Worm (Caenorhabditis elegans) whole organism, late embryonic: ENCODE results near the gene ztf-31.

Experiments used
- C08G9.2 ChIP-seq: sonication (generic microtip); optimal IDR thresholded peaks from 2 replicates; lab custom pipeline; 2016; ENCODE audit warnings: mild to moderate bottlenecking, missing genetic modification characterization, moderate library complexity, missing compliant biosample characterization
- K02D7.2 ChIP-seq: sonication (generic microtip); optimal IDR thresholded peaks from 2 replicates; lab custom pipeline; 2017; ENCODE audit warnings: mild to moderate bottlenecking, missing genetic modification characterization, missing compliant biosample characterization
- K09A11.1 ChIP-seq: sonication (generic microtip); optimal IDR thresholded peaks from 2 replicates; lab custom pipeline; 2017; ENCODE audit warnings: antibody characterized with exemption, mild to moderate bottlenecking, missing genetic modification characterization, missing compliant biosample characterization; ENCODE audit not compliant: insufficient read depth
- ama-1 ChIP-seq: fragments of 150-350 bp; optimal IDR thresholded peaks from 2 replicates; lab custom pipeline; 2014
- ceh-14 ChIP-seq: sonication (generic microtip); optimal IDR thresholded peaks from 2 replicates; lab custom pipeline; 2016; ENCODE audit warnings: missing genotype, missing genetic modification characterization, missing compliant biosample characterization
- ceh-19 ChIP-seq: fragments of 200-800 bp; sonication (Bioruptor generic); optimal IDR thresholded peaks from 2 replicates; lab custom pipeline; 2018; ENCODE audit warnings: mild to moderate bottlenecking, missing genetic modification characterization, missing compliant biosample characterization
- ceh-22 ChIP-seq: sonication (generic microtip); optimal IDR thresholded peaks from 2 replicates; lab custom pipeline; 2017; ENCODE audit warnings: missing biosample characterization, missing genetic modification characterization
- ceh-30 ChIP-seq: fragments of 150-350 bp; optimal IDR thresholded peaks from 2 replicates; lab custom pipeline; 2014; ENCODE audit warnings: missing biosample characterization, missing genetic modification characterization
- ceh-31 ChIP-seq: sonication (generic microtip); optimal IDR thresholded peaks from 2 replicates; lab custom pipeline; 2016; ENCODE audit warnings: missing genetic modification characterization, missing compliant biosample characterization
- ceh-45 ChIP-seq: fragments of 200-800 bp; sonication (Bioruptor generic); IDR thresholded peaks from 2 replicates; pipeline ENCODE4 v1.3.6; 2022; ENCODE audit warnings: missing genetic modification reagents, missing genetic modification characterization, missing compliant biosample characterization
- ceh-9 ChIP-seq: sonication (generic microtip); optimal IDR thresholded peaks from 2 replicates; lab custom pipeline; 2016; ENCODE audit warnings: mild to moderate bottlenecking, missing genetic modification characterization, inconsistent platforms, missing compliant biosample characterization
- dmd-4 ChIP-seq: sonication (generic microtip); optimal IDR thresholded peaks from 2 replicates; lab custom pipeline; 2016; ENCODE audit warnings: borderline replicate concordance, missing genetic modification characterization, missing compliant biosample characterization
- elt-2 ChIP-seq: sonication (generic microtip); optimal IDR thresholded peaks from 2 replicates; lab custom pipeline; 2016; ENCODE audit warnings: missing genetic modification reagents, missing genetic modification characterization, missing compliant biosample characterization
- elt-4 ChIP-seq: sonication (generic microtip); optimal IDR thresholded peaks from 2 replicates; lab custom pipeline; 2016; ENCODE audit warnings: missing genetic modification characterization, missing compliant biosample characterization
- ets-4 ChIP-seq: sonication (generic microtip); optimal IDR thresholded peaks from 2 replicates; lab custom pipeline; 2016; ENCODE audit warnings: missing genetic modification characterization, missing compliant biosample characterization
- fax-1 ChIP-seq: sonication (generic microtip); optimal IDR thresholded peaks from 2 replicates; lab custom pipeline; 2016; ENCODE audit warnings: missing genotype, missing genetic modification characterization, missing compliant biosample characterization
- hlh-15 ChIP-seq: sonication (generic microtip); optimal IDR thresholded peaks from 2 replicates; lab custom pipeline; 2016; ENCODE audit warnings: missing genetic modification characterization, missing compliant biosample characterization
- hlh-6 ChIP-seq: sonication (generic microtip); optimal IDR thresholded peaks from 2 replicates; lab custom pipeline; 2016; ENCODE audit warnings: missing genotype, missing genetic modification characterization, missing compliant biosample characterization
- hlh-8 ChIP-seq: sonication (generic microtip); optimal IDR thresholded peaks from 2 replicates; lab custom pipeline; 2016; ENCODE audit warnings: missing genotype, missing genetic modification characterization, missing compliant biosample characterization
- lin-11 ChIP-seq: fragments of 200-800 bp; sonication (Bioruptor generic); optimal IDR thresholded peaks from 2 replicates; lab custom pipeline; 2018; ENCODE audit warnings: mild to moderate bottlenecking, missing genetic modification characterization, missing compliant biosample characterization
- mec-3 ChIP-seq: sonication (generic microtip); optimal IDR thresholded peaks from 2 replicates; lab custom pipeline; 2016; ENCODE audit warnings: borderline replicate concordance, missing genetic modification characterization, missing compliant biosample characterization
- nfya-1 ChIP-seq: sonication (generic microtip); optimal IDR thresholded peaks from 2 replicates; lab custom pipeline; 2017; ENCODE audit warnings: missing genetic modification characterization, mild to moderate bottlenecking, missing compliant biosample characterization, antibody characterized with exemption, moderate library complexity
- nhr-11 ChIP-seq: fragments of 150-350 bp; optimal IDR thresholded peaks from 2 replicates; lab custom pipeline; 2014; ENCODE audit warnings: missing biosample characterization, missing genetic modification characterization
- odd-2 ChIP-seq: sonication (generic microtip); optimal IDR thresholded peaks from 2 replicates; lab custom pipeline; 2017; ENCODE audit warnings: antibody characterized with exemption, mild to moderate bottlenecking, missing genetic modification characterization, missing compliant biosample characterization
- pag-3 ChIP-seq: sonication (generic microtip); optimal IDR thresholded peaks from 2 replicates; lab custom pipeline; 2016; ENCODE audit warnings: missing compliant biosample characterization, missing genetic modification characterization, borderline replicate concordance
- pat-9 ChIP-seq: fragments of 200-800 bp; sonication (Bioruptor generic); optimal IDR thresholded peaks from 2 replicates; lab custom pipeline; 2018; ENCODE audit warnings: mild to moderate bottlenecking, missing genetic modification characterization, moderate library complexity, missing compliant biosample characterization
- pax-1 ChIP-seq: fragments of 150-350 bp; optimal IDR thresholded peaks from 2 replicates; lab custom pipeline; 2014; ENCODE audit warnings: missing biosample characterization, missing genetic modification characterization
- pqm-1 ChIP-seq: sonication (generic microtip); optimal IDR thresholded peaks from 2 replicates; lab custom pipeline; 2016; ENCODE audit warnings: missing genetic modification characterization, missing compliant biosample characterization
- ref-2 ChIP-seq: sonication (generic microtip); optimal IDR thresholded peaks from 2 replicates; lab custom pipeline; 2016; ENCODE audit warnings: missing genetic modification characterization, missing compliant biosample characterization
- tbx-7 ChIP-seq: sonication (generic microtip); optimal IDR thresholded peaks from 2 replicates; lab custom pipeline; 2016; ENCODE audit warnings: missing genotype, missing genetic modification characterization, missing compliant biosample characterization
- unc-42 ChIP-seq: sonication (generic microtip); optimal IDR thresholded peaks from 2 replicates; lab custom pipeline; 2016; ENCODE audit warnings: missing genotype, missing genetic modification characterization, missing compliant biosample characterization
- unc-55 ChIP-seq: sonication (generic microtip); optimal IDR thresholded peaks from 2 replicates; lab custom pipeline; 2017; ENCODE audit warnings: missing biosample characterization, missing genetic modification reagents, missing genetic modification characterization
- unc-86 ChIP-seq: sonication (generic microtip); optimal IDR thresholded peaks from 2 replicates; lab custom pipeline; 2016; ENCODE audit warnings: missing genetic modification characterization, missing compliant biosample characterization
- zip-5 ChIP-seq: sonication (generic microtip); optimal IDR thresholded peaks from 2 replicates; lab custom pipeline; 2016; ENCODE audit warnings: missing genetic modification characterization, missing compliant biosample characterization

The ztf-31 gene

DNA sequence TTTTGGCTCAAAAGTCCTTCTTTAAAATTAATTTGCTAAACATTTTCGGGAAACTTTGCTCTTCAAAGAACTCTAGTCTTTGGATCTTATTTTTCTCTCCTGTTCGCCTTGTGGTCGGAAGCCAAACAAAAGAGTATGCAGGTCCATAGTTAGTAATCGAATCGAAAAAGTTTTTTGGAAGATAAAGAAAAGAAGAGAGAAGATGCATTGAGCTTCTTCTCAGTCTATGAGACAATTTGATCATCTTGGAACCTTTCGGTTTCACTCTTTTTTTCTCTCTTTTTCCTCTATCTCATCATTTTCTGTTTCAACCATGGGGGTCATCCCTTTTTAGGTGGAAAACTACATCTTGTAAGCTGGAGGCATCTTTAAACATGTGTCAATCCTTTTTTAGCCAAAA is 12.5 kb downstream of the ztf-31 start:
- TF ChIP-seq unc-42 (tag; lab: Kevin White, UChicago) = peak; percentile 95
- TF ChIP-seq fax-1 = no peak
- TF ChIP-seq zip-5 (tag; lab: Kevin White, UChicago) = no peak
- no peak for TF ChIP-seq unc-55 (GFP tag; lab: Kevin White, UChicago)

DNA sequence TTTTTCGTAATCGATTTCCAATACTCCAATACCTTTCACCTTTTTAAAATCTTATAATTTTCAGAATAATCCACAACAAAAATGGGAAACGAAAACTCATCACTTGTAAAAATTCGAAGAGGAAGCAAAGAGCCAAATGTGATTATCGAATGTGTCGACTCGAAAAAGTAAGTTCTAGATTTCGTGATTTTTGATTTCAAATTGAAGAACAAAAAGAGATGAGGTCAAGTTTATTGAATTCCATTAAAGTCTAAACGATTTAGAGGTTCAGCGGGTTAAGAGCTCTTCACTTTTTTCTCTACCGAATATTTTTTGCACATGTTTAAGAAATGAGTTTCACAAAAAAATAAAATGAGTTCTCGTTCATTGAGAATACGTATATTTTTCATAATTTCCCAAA is 17.8 kb downstream of the ztf-31 start, which contains the start of gene B0361.4:
TSS of gene B0361.4 (plus strand) at position 61 of the 400 bp plus-strand sequence.
- TF ChIP-seq K09A11.1 (tag; lab: Kevin White, UChicago) = no peak
- no peak for TF ChIP-seq ceh-30 (tag; lab: Kevin White, UChicago)
- no peak for TF ChIP-seq ama-1
- TF ChIP-seq ceh-31 = no peak
- no peak for TF ChIP-seq unc-86 (tag; lab: Kevin White, UChicago)
- TF ChIP-seq pat-9 (tag; lab: Kevin White, UChicago) = no peak
- no peak for TF ChIP-seq lin-11 (tag; lab: Kevin White, UChicago)
- no peak for TF ChIP-seq pag-3
- no peak for TF ChIP-seq nfya-1 (tag; lab: Kevin White, UChicago)
- no peak for TF ChIP-seq C08G9.2 (tag; lab: Kevin White, UChicago)
- TF ChIP-seq ets-4 = no peak
- TF ChIP-seq hlh-6 = no peak
- TF ChIP-seq ref-2 = no peak
- no peak for TF ChIP-seq pax-1
- TF ChIP-seq ceh-45 (GFP tag; lab: Robert Waterston, UW) = no peak
- TF ChIP-seq elt-4 (tag; lab: Kevin White, UChicago) = no peak
- no peak for TF ChIP-seq nhr-11 (tag; lab: Kevin White, UChicago)
- TF ChIP-seq ceh-14 (tag; lab: Kevin White, UChicago) = no peak
- TF ChIP-seq unc-55 (GFP tag; lab: Kevin White, UChicago) = no peak
- TF ChIP-seq, all 69 proteins: peak for 0

DNA sequence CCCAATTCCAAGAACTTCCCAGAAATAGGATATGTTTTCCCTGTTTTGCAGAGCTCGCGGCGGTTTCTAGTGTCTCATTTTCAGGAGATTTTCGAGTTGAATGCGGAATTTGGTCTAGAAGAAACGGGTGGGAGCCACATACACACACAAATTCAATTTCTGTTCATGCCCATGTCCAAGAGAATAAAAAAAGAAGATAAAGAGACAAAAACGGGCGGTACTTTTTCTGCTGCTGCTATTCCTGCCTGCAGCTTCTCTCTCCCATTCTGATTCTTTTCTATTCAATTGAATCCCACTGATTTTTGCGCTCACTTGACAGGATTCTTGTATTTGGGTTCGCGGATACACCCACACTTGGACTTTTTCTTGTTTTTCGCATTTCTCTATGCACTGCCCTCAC is 21.4 kb downstream of the ztf-31 start:
- TF ChIP-seq hlh-15 (no peak), unc-42 (tag; lab: Kevin White, UChicago) (peak; percentile 53)

DNA sequence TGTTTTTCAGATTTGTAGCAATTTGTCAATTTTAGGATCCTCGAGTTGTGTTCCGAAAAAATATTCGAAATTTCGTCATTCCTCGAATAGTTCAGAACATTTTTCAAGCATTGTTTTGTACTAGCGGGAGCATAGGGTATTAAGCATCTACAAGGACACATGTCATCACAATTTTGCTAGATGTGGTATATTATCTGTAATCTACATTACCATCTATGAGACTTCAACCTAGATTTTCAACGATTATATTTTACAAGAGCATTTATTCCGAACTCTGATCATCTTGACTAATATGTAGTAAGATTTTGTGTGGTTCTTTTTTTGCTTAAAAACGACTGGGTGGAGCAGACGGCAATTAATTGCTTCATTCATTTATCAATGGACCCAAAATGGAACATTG is 21.9 kb downstream of the ztf-31 start:
- no peak for TF ChIP-seq mec-3
- no peak for TF ChIP-seq lin-11 (tag; lab: Kevin White, UChicago)
- no peak for TF ChIP-seq ref-2
- no peak for TF ChIP-seq pqm-1 (tag; lab: Kevin White, UChicago)
- TF ChIP-seq dmd-4 = no peak
- TF ChIP-seq ceh-22 (tag; lab: Kevin White, UChicago) = no peak
- TF ChIP-seq ets-4 = no peak
- TF ChIP-seq odd-2 (tag; lab: Kevin White, UChicago) = no peak
- no peak for TF ChIP-seq K02D7.2
- no peak for TF ChIP-seq ceh-19 (GFP tag; lab: Kevin White, UChicago)
- no peak for TF ChIP-seq nhr-11 (tag; lab: Kevin White, UChicago)
- no peak for TF ChIP-seq elt-2 (tag; lab: Kevin White, UChicago)
- TF ChIP-seq nfya-1 (tag; lab: Kevin White, UChicago) = no peak
- no peak for TF ChIP-seq fax-1
- TF ChIP-seq tbx-7 (tag; lab: Kevin White, UChicago) = no peak
- TF ChIP-seq C08G9.2 (tag; lab: Kevin White, UChicago) = no peak
- no peak for TF ChIP-seq unc-86 (tag; lab: Kevin White, UChicago)
- no peak for TF ChIP-seq ceh-9 (tag; lab: Kevin White, UChicago)
- TF ChIP-seq hlh-8 (tag; lab: Kevin White, UChicago) = no peak

DNA sequence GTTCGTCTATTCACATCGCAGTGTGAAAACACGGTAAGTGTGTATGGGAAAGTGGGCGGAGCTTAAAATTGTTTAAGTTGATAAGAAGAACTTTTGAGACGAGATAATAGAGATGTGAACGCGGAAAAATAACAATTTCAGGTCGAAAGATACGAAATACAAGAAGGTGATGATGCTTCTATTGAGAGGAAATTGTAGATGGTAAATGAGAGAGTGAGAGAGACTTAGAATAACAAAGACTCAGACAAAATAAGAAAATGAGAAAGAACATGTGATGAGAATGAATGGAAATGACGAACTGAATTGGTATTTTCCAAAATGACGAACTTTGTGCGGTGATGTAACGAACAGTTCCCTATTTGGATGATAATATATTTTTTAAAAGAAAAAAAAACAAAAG is 29.9 kb downstream of the ztf-31 start:
- TF ChIP-seq elt-2 (tag; lab: Kevin White, UChicago) = no peak
- TF ChIP-seq fax-1 = no peak
